Worm (Caenorhabditis elegans) whole organism, late embryonic: ENCODE measurements around the gene fbxa-139.

Experiments
- C08G9.2 ChIP-seq: sonication (generic microtip); optimal IDR thresholded peaks from 2 replicates; lab custom pipeline; 2016; ENCODE audit warnings: mild to moderate bottlenecking, missing genetic modification characterization, moderate library complexity, missing compliant biosample characterization
- C38D4.7 ChIP-seq: fragments of 200-800 bp; sonication (Bioruptor generic); optimal IDR thresholded peaks from 2 replicates; lab custom pipeline; 2018; ENCODE audit warnings: mild to moderate bottlenecking, missing genetic modification characterization, moderate library complexity, missing compliant biosample characterization
- K02D7.2 ChIP-seq: sonication (generic microtip); optimal IDR thresholded peaks from 2 replicates; lab custom pipeline; 2017; ENCODE audit warnings: mild to moderate bottlenecking, missing genetic modification characterization, missing compliant biosample characterization
- T23F11.4 ChIP-seq: fragments of 200-800 bp; sonication (Bioruptor generic); optimal IDR thresholded peaks from 2 replicates; lab custom pipeline; 2018; ENCODE audit warnings: mild to moderate bottlenecking, missing genetic modification characterization, missing compliant biosample characterization
- Y22D7AL.16 ChIP-seq: sonication (generic microtip); optimal IDR thresholded peaks from 2 replicates; lab custom pipeline; 2016; ENCODE audit warnings: missing genetic modification characterization, missing compliant biosample characterization
- ahr-1 ChIP-seq: sonication (generic microtip); optimal IDR thresholded peaks from 2 replicates; lab custom pipeline; 2016; ENCODE audit warnings: missing genetic modification characterization, missing compliant biosample characterization
- ceh-19 ChIP-seq: fragments of 200-800 bp; sonication (Bioruptor generic); optimal IDR thresholded peaks from 2 replicates; lab custom pipeline; 2018; ENCODE audit warnings: mild to moderate bottlenecking, missing genetic modification characterization, missing compliant biosample characterization
- ceh-45 ChIP-seq: fragments of 200-800 bp; sonication (Bioruptor generic); IDR thresholded peaks from 2 replicates; pipeline ENCODE4 v1.3.6; 2022; ENCODE audit warnings: missing genetic modification reagents, missing genetic modification characterization, missing compliant biosample characterization
- ceh-48 ChIP-seq: sonication (generic microtip); optimal IDR thresholded peaks from 2 replicates; lab custom pipeline; 2016; ENCODE audit warnings: missing genetic modification characterization, inconsistent platforms, missing compliant biosample characterization
- ceh-6 ChIP-seq: fragments of 200-800 bp; sonication (Bioruptor generic); optimal IDR thresholded peaks from 2 replicates; lab custom pipeline; 2018; ENCODE audit warnings: mild to moderate bottlenecking, missing genetic modification characterization, missing compliant biosample characterization
- che-1 ChIP-seq: sonication (generic microtip); optimal IDR thresholded peaks from 2 replicates; lab custom pipeline; 2016; ENCODE audit warnings: mild to moderate bottlenecking, missing genetic modification characterization, missing compliant biosample characterization
- dve-1 ChIP-seq: sonication (generic microtip); optimal IDR thresholded peaks from 2 replicates; lab custom pipeline; 2017; ENCODE audit warnings: antibody characterized with exemption, mild to moderate bottlenecking, missing genetic modification characterization, missing compliant biosample characterization
- elt-2 ChIP-seq: sonication (generic microtip); optimal IDR thresholded peaks from 2 replicates; lab custom pipeline; 2016; ENCODE audit warnings: missing genetic modification reagents, missing genetic modification characterization, missing compliant biosample characterization
- elt-4 ChIP-seq: sonication (generic microtip); optimal IDR thresholded peaks from 2 replicates; lab custom pipeline; 2016; ENCODE audit warnings: missing genetic modification characterization, missing compliant biosample characterization
- ets-4 ChIP-seq: sonication (generic microtip); optimal IDR thresholded peaks from 2 replicates; lab custom pipeline; 2016; ENCODE audit warnings: missing genetic modification characterization, missing compliant biosample characterization
- fkh-10 ChIP-seq: fragments of 150-350 bp; optimal IDR thresholded peaks from 2 replicates; lab custom pipeline; 2014; ENCODE audit warnings: missing biosample characterization, missing genetic modification reagents, missing genetic modification characterization
- gmeb-2 ChIP-seq: sonication (generic microtip); optimal IDR thresholded peaks from 2 replicates; lab custom pipeline; 2016; ENCODE audit warnings: missing genetic modification characterization, inconsistent platforms, missing compliant biosample characterization
- hlh-13 ChIP-seq: fragments of 200-800 bp; sonication (Bioruptor generic); optimal IDR thresholded peaks from 2 replicates; lab custom pipeline; 2018; ENCODE audit warnings: mild to moderate bottlenecking, missing genetic modification characterization, missing compliant biosample characterization
- hlh-15 ChIP-seq: sonication (generic microtip); optimal IDR thresholded peaks from 2 replicates; lab custom pipeline; 2016; ENCODE audit warnings: missing genetic modification characterization, missing compliant biosample characterization
- hlh-6 ChIP-seq: sonication (generic microtip); optimal IDR thresholded peaks from 2 replicates; lab custom pipeline; 2016; ENCODE audit warnings: missing genotype, missing genetic modification characterization, missing compliant biosample characterization
- lim-6 ChIP-seq: sonication (generic microtip); optimal IDR thresholded peaks from 2 replicates; lab custom pipeline; 2016; ENCODE audit warnings: missing genetic modification characterization, missing compliant biosample characterization
- lin-11 ChIP-seq: fragments of 200-800 bp; sonication (Bioruptor generic); optimal IDR thresholded peaks from 2 replicates; lab custom pipeline; 2018; ENCODE audit warnings: mild to moderate bottlenecking, missing genetic modification characterization, missing compliant biosample characterization
- madf-2 ChIP-seq: sonication (generic microtip); optimal IDR thresholded peaks from 2 replicates; lab custom pipeline; 2017; ENCODE audit warnings: missing genetic modification characterization, missing compliant biosample characterization
- mec-3 ChIP-seq: sonication (generic microtip); optimal IDR thresholded peaks from 2 replicates; lab custom pipeline; 2016; ENCODE audit warnings: borderline replicate concordance, missing genetic modification characterization, missing compliant biosample characterization
- nfya-1 ChIP-seq: sonication (generic microtip); optimal IDR thresholded peaks from 2 replicates; lab custom pipeline; 2017; ENCODE audit warnings: missing genetic modification characterization, mild to moderate bottlenecking, missing compliant biosample characterization, antibody characterized with exemption, moderate library complexity
- nhr-232 ChIP-seq: sonication (generic microtip); optimal IDR thresholded peaks from 2 replicates; lab custom pipeline; 2016; ENCODE audit warnings: missing genetic modification characterization, missing compliant biosample characterization
- npax-4 ChIP-seq: sonication (generic microtip); optimal IDR thresholded peaks from 2 replicates; lab custom pipeline; 2016; ENCODE audit warnings: missing genetic modification characterization, missing compliant biosample characterization
- odd-2 ChIP-seq: sonication (generic microtip); optimal IDR thresholded peaks from 2 replicates; lab custom pipeline; 2017; ENCODE audit warnings: antibody characterized with exemption, mild to moderate bottlenecking, missing genetic modification characterization, missing compliant biosample characterization
- pat-9 ChIP-seq: fragments of 200-800 bp; sonication (Bioruptor generic); optimal IDR thresholded peaks from 2 replicates; lab custom pipeline; 2018; ENCODE audit warnings: mild to moderate bottlenecking, missing genetic modification characterization, moderate library complexity, missing compliant biosample characterization
- pqm-1 ChIP-seq: sonication (generic microtip); optimal IDR thresholded peaks from 2 replicates; lab custom pipeline; 2016; ENCODE audit warnings: missing genetic modification characterization, missing compliant biosample characterization
- rnt-1 ChIP-seq: sonication (generic microtip); optimal IDR thresholded peaks from 2 replicates; lab custom pipeline; 2016; ENCODE audit warnings: missing genetic modification characterization, missing compliant biosample characterization
- sdc-2 ChIP-seq: sonication (generic microtip); optimal IDR thresholded peaks from 2 replicates; lab custom pipeline; 2016; ENCODE audit warnings: missing genotype, missing genetic modification characterization, missing compliant biosample characterization
- sox-2 ChIP-seq: fragments of 200-800 bp; sonication (Bioruptor generic); IDR thresholded peaks from 2 replicates; pipeline ENCODE4 v1.3.6; 2022; ENCODE audit warnings: missing genetic modification reagents, missing genetic modification characterization, missing compliant biosample characterization
- sox-4 ChIP-seq: sonication (generic microtip); optimal IDR thresholded peaks from 2 replicates; lab custom pipeline; 2017; ENCODE audit warnings: mild to moderate bottlenecking, missing genetic modification characterization, inconsistent platforms, missing compliant biosample characterization
- syd-9 ChIP-seq: sonication (generic microtip); optimal IDR thresholded peaks from 2 replicates; lab custom pipeline; 2016; ENCODE audit warnings: mild to moderate bottlenecking, missing genetic modification characterization, moderate library complexity, missing compliant biosample characterization
- tbx-7 ChIP-seq: sonication (generic microtip); optimal IDR thresholded peaks from 2 replicates; lab custom pipeline; 2016; ENCODE audit warnings: missing genotype, missing genetic modification characterization, missing compliant biosample characterization
- ttx-3 ChIP-seq: sonication (generic microtip); optimal IDR thresholded peaks from 2 replicates; lab custom pipeline; 2016; ENCODE audit warnings: missing genetic modification reagents, missing genetic modification characterization, missing compliant biosample characterization
- unc-3 ChIP-seq, 2 experiments: fragments of 200-800 bp in 1 of 2; sonication (Bioruptor generic) in 1 of 2; sonication (generic microtip) in 1 of 2; conservative IDR thresholded peaks in 1 of 2; optimal IDR thresholded peaks in 1 of 2; 2 replicates each; pipeline versions ENCODE4 v1.3.6 to Lab custom; 2016 to 2022; ENCODE audit warnings: missing compliant biosample characterization in 2 of 2, missing genetic modification characterization in 2 of 2, missing genetic modification reagents in 1 of 2
- unc-42 ChIP-seq: sonication (generic microtip); optimal IDR thresholded peaks from 2 replicates; lab custom pipeline; 2016; ENCODE audit warnings: missing genotype, missing genetic modification characterization, missing compliant biosample characterization
- unc-86 ChIP-seq: sonication (generic microtip); optimal IDR thresholded peaks from 2 replicates; lab custom pipeline; 2016; ENCODE audit warnings: missing genetic modification characterization, missing compliant biosample characterization
- zip-5 ChIP-seq: sonication (generic microtip); optimal IDR thresholded peaks from 2 replicates; lab custom pipeline; 2016; ENCODE audit warnings: missing genetic modification characterization, missing compliant biosample characterization
- ztf-16 ChIP-seq: sonication (generic microtip); optimal IDR thresholded peaks from 2 replicates; lab custom pipeline; 2017; ENCODE audit warnings: missing genetic modification characterization, missing compliant biosample characterization

Gene fbxa-139

ce11 chrV:15562541-15562940 is 31.9 kb downstream of the fbxa-139 start:
- TF ChIP-seq hlh-15 (no peak), nfya-1 (tag; lab: Kevin White, UChicago) (peak; percentile 62)

- TF ChIP-seq ceh-6 (GFP tag; lab: Kevin White, UChicago) = no peak
- no peak for TF ChIP-seq unc-42 (tag; lab: Kevin White, UChicago)
- TF ChIP-seq sdc-2 (tag; lab: Kevin White, UChicago) = no peak
- no peak for TF ChIP-seq unc-86
- TF ChIP-seq che-1 (tag; lab: Kevin White, UChicago) = no peak
Measured at ce11 chrV:15559729-15560128, 34.7 kb downstream of the fbxa-139 start.

DNA sequence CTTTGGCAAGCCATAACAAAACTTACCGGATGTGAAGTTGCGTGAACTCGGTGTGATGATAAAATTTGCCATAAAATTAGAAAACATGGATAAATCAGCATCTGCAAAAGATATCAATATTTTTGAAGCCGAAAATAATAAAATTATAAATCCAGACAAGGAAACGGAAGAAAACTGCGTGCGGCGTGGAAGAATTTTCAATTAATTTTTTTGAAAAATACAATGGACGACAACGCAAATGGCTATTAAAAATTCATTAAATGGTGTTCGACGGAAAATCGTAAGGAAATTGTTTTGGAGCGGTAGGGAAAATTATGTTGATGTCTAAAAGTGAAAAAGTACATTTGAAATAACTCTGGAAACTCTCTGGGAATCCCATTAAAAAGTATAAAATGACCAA is 35.4 kb downstream of the fbxa-139 start, which contains the start of gene acr-18:
Gene acr-18, minus strand, starts transcription at position 101 of the 400 bp plus-strand sequence.
- TF ChIP-seq ceh-19 = no peak

DNA sequence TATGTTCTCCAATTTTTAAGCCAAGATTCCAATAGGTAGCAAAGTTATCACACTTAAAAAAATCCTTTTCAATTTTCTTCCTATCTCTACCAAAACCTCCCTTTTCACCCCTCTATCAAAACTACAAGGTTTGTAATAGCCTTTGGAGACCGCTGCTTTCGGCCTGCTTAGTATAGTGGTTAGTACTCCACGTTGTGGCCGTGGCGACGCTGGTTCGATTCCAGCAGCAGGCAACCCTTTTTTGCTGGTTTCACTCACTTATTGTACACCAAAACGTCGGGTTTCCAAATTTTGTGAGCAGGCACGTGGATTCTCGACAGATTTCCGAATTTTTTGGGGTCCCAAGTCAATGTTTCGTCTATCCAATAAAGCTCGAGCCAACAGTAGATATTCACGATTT is 40.6 kb downstream of the fbxa-139 start:
- TF ChIP-seq T23F11.4 (GFP tag; lab: Kevin White, UChicago) (no peak), hlh-15 (peak; percentile 15), K02D7.2 (tag; lab: Kevin White, UChicago) (peak; percentile 38), odd-2 (tag; lab: Kevin White, UChicago) (no peak), rnt-1 (tag; lab: Kevin White, UChicago) (peak; percentile 13), ceh-45 (GFP tag; lab: Robert Waterston, UW) (0 out of 2 replicates have a peak, but pooled peaks have one; percentile 41), syd-9 (tag; lab: Kevin White, UChicago) (peak; percentile 23), ttx-3 (peak; percentile 23), dve-1 (tag; lab: Kevin White, UChicago) (peak; percentile 1), ceh-19 (peak; percentile 25), npax-4 (tag; lab: Kevin White, UChicago) (peak; percentile 6), lim-6 (no peak), C38D4.7 (GFP tag; lab: Kevin White, UChicago) (peak; percentile 35), gmeb-2 (peak; percentile 46), pat-9 (tag; lab: Kevin White, UChicago) (peak; percentile 27), sox-4 (peak; percentile 44), Y22D7AL.16 (peak; percentile 22), ceh-48 (tag; lab: Kevin White, UChicago) (no peak), nhr-232 (peak; percentile 43), unc-42 (tag; lab: Kevin White, UChicago) (no peak), lin-11 (peak; percentile 15), ahr-1 (tag; lab: Kevin White, UChicago) (no peak), C08G9.2 (tag; lab: Kevin White, UChicago) (peak; percentile 25), elt-4 (tag; lab: Kevin White, UChicago) (no peak), elt-2 (tag; lab: Kevin White, UChicago) (peak; percentile 48), hlh-6 (tag; lab: Kevin White, UChicago) (peak; percentile 71), che-1 (tag; lab: Kevin White, UChicago) (peak; percentile 71), ceh-6 (GFP tag; lab: Kevin White, UChicago) (peak; percentile 12)
- TF ChIP-seq, all 69 proteins: peak for 21

DNA sequence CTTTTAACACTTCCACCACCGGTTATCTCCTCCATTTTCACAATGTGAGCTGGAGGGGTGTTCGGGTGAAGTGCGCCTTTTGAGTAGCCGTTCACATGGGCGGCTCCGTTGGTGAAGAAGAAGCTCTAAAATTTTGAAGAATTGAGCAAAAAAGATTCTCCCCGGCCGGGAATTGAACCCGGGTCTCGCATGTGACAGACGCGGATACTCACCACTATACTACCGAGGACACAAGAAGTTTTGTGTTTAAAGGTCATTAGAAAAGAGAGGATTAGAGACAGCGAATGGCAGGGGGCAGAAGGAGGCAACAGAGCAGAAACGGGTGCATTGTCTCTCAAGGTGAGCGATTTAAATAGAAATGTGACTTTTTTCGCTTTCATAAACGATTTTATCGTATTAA is 42.8 kb downstream of the fbxa-139 start:
- TF ChIP-seq ets-4 (tag; lab: Kevin White, UChicago) (peak; percentile 9), odd-2 (tag; lab: Kevin White, UChicago) (peak; percentile 33), zip-5 (tag; lab: Kevin White, UChicago) (peak; percentile 28), lin-11 (peak; percentile 78), nfya-1 (tag; lab: Kevin White, UChicago) (peak; percentile 58), hlh-6 (tag; lab: Kevin White, UChicago) (peak; percentile 91), mec-3 (peak; percentile 33), Y22D7AL.16 (peak; percentile 81), lim-6 (no peak), unc-3 (GFP tag; conservative IDR thresholded peaks at IDR 0.05; lab: Robert Waterston, UW) (peak; percentile 68), unc-3 (tag; optimal IDR thresholded peaks at IDR 0.05; lab: Kevin White, UChicago) (peak; percentile 53), pqm-1 (tag; lab: Kevin White, UChicago) (peak; percentile 36), ceh-45 (GFP tag; lab: Robert Waterston, UW) (peak; percentile 79; the same call in 1 of the 2 replicates), unc-42 (tag; lab: Kevin White, UChicago) (peak; percentile 43), syd-9 (tag; lab: Kevin White, UChicago) (peak; percentile 75), ceh-48 (tag; lab: Kevin White, UChicago) (peak; percentile 68), madf-2 (tag; lab: Kevin White, UChicago) (peak; percentile 72), sox-2 (peak; percentile 67; the same call in 1 of the 2 replicates), gmeb-2 (peak; percentile 83), K02D7.2 (tag; lab: Kevin White, UChicago) (peak; percentile 61), hlh-13 (peak; percentile 76), fkh-10 (peak; percentile 46), tbx-7 (tag; lab: Kevin White, UChicago) (peak; percentile 43), ztf-16 (peak; percentile 79)
